Worm (Caenorhabditis elegans): ENCODE measurements around the gene Y44A6D.5.

Y44A6D.5 gene

ce11 chrV:20785050-20785847 is 17.6 kb downstream of the Y44A6D.5 start:
- TF ChIP-seq klf-2 (GFP tag; conservative IDR thresholded peaks at IDR 0.05) (no peak), ref-1 (GFP tag; conservative IDR thresholded peaks at IDR 0.05) (no peak), ztf-29 (GFP tag; IDR thresholded peaks at IDR 0.05) (no peak), tab-1 (GFP tag; IDR thresholded peaks at IDR 0.05) (no peak), cog-1 (tag; optimal IDR thresholded peaks at IDR 0.05) (no peak), ztf-23 (GFP tag; IDR thresholded peaks at IDR 0.05) (no peak), T22C8.4 (GFP tag; IDR thresholded peaks at IDR 0.05) (no peak), med-1 (GFP tag; optimal IDR thresholded peaks at IDR 0.05; ENCODE audit: insufficient read depth) (no peak), flt-1 (GFP tag; IDR thresholded peaks at IDR 0.05) (no peak)

DNA sequence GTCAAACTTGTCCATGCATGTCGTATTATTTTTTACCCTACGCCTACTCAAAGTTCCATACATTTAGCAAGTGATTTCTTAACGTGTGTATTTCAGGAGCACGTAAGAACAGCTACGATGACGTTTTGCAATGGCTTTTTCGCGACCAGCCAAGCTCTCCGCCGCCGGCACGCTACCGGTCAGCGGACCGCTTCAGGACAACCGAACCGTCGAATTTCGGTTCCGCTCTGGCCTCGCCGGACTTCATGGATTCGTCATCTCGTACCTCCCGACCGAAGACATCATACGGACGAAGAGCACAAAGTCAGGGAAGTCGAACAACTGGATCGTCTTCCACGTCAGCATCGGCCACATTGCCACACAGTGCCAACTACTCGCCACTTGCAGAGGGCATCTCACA is 19.2 kb downstream of the Y44A6D.5 start:
- TF ChIP-seq cog-1 (tag; optimal IDR thresholded peaks at IDR 0.05) (no peak), ref-1 (GFP tag; conservative IDR thresholded peaks at IDR 0.05) (no peak), med-1 (GFP tag; optimal IDR thresholded peaks at IDR 0.05; ENCODE audit: insufficient read depth) (no peak)

ce11 chrV:20782188-20782587 is 20.6 kb downstream of the Y44A6D.5 start:
- TF ChIP-seq ztf-23 (GFP tag; IDR thresholded peaks at IDR 0.05) (no peak), flt-1 (GFP tag; IDR thresholded peaks at IDR 0.05) (no peak), T22C8.4 (GFP tag; IDR thresholded peaks at IDR 0.05) (no peak), cog-1 (tag; optimal IDR thresholded peaks at IDR 0.05) (no peak), klf-2 (GFP tag; conservative IDR thresholded peaks at IDR 0.05) (no peak), ztf-29 (GFP tag; IDR thresholded peaks at IDR 0.05) (no peak), ref-1 (GFP tag; conservative IDR thresholded peaks at IDR 0.05) (no peak), med-1 (GFP tag; optimal IDR thresholded peaks at IDR 0.05; ENCODE audit: insufficient read depth) (no peak), tab-1 (GFP tag; IDR thresholded peaks at IDR 0.05) (no peak)

ce11 chrV:20781346-20781952 is 21.4 kb downstream of the Y44A6D.5 start:
- TF ChIP-seq flt-1 (GFP tag; IDR thresholded peaks at IDR 0.05): no peak
- TF ChIP-seq cog-1 (tag; optimal IDR thresholded peaks at IDR 0.05): no peak
- no peak for TF ChIP-seq med-1 (GFP tag; optimal IDR thresholded peaks at IDR 0.05; ENCODE audit: insufficient read depth)
- TF ChIP-seq ztf-29 (GFP tag; IDR thresholded peaks at IDR 0.05): no peak
- TF ChIP-seq ref-1 (GFP tag; conservative IDR thresholded peaks at IDR 0.05): no peak
- no peak for TF ChIP-seq T22C8.4 (GFP tag; IDR thresholded peaks at IDR 0.05)

DNA sequence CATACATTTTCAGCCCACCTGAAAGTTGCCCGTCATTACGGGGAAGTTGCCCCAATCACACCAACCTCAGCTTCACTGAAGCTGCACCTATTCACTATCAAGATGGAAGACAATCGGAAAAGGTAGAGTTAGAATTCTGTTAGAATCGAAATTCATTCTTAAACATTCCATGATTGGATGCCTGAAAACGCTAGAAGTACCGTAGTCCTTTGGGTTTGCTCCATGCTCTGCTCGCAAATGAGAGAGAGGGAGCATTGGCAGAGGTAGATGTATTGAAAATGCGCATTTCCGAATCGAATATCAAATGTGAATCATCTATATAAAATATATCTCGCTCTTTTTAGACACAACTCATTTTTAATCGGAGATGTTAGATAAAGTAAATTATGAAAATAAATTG is 22.4 kb downstream of the Y44A6D.5 start, which contains the start of gene hif-1:
TSS of gene hif-1 (plus strand) at position 8 of the 400 bp plus-strand sequence.
- TF ChIP-seq flt-1 (GFP tag; IDR thresholded peaks at IDR 0.05) (no peak), ztf-23 (GFP tag; IDR thresholded peaks at IDR 0.05) (no peak), T22C8.4 (GFP tag; IDR thresholded peaks at IDR 0.05) (no peak), ztf-29 (GFP tag; IDR thresholded peaks at IDR 0.05) (no peak), tab-1 (GFP tag; IDR thresholded peaks at IDR 0.05) (no peak), cog-1 (tag; optimal IDR thresholded peaks at IDR 0.05) (no peak), ref-1 (GFP tag; conservative IDR thresholded peaks at IDR 0.05) (no peak), klf-2 (GFP tag; conservative IDR thresholded peaks at IDR 0.05) (no peak), med-1 (GFP tag; optimal IDR thresholded peaks at IDR 0.05; ENCODE audit: insufficient read depth) (no peak)

- TF ChIP-seq ztf-23 (GFP tag; IDR thresholded peaks at IDR 0.05): no peak
- no peak for TF ChIP-seq tab-1 (GFP tag; IDR thresholded peaks at IDR 0.05)
- no peak for TF ChIP-seq ref-1 (GFP tag; conservative IDR thresholded peaks at IDR 0.05)
- TF ChIP-seq ztf-29 (GFP tag; IDR thresholded peaks at IDR 0.05): no peak
- no peak for TF ChIP-seq T22C8.4 (GFP tag; IDR thresholded peaks at IDR 0.05)
- TF ChIP-seq flt-1 (GFP tag; IDR thresholded peaks at IDR 0.05): no peak
- no peak for TF ChIP-seq klf-2 (GFP tag; conservative IDR thresholded peaks at IDR 0.05)
- no peak for TF ChIP-seq med-1 (GFP tag; optimal IDR thresholded peaks at IDR 0.05; ENCODE audit: insufficient read depth)
- TF ChIP-seq cog-1 (tag; optimal IDR thresholded peaks at IDR 0.05): no peak
Observed at ce11 chrV:20779707-20780346, 23.0 kb downstream of the Y44A6D.5 start.

DNA sequence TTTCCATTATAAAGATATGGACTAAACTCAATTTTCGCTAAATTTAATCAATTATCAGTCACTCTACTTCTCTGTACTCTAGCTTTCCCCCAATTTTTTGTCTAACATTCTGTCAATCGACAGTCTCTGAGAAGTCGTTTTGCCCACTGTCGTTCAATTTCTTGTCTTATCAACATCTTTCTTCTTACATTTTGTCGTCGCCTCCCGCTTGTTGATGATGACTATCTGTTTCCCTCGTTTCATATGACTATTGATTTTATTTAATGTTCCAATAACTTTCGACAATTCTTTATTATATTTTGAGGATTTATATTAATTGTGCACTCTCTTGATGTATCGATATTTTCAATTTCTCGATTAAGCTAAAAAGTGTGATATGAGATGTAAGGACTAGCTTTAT is 23.9 kb downstream of the Y44A6D.5 start:
- TF ChIP-seq cog-1 (tag; optimal IDR thresholded peaks at IDR 0.05) (no peak), flt-1 (GFP tag; IDR thresholded peaks at IDR 0.05) (no peak), klf-2 (GFP tag; conservative IDR thresholded peaks at IDR 0.05) (no peak), med-1 (GFP tag; optimal IDR thresholded peaks at IDR 0.05; ENCODE audit: insufficient read depth) (no peak), ztf-29 (GFP tag; IDR thresholded peaks at IDR 0.05) (no peak), T22C8.4 (GFP tag; IDR thresholded peaks at IDR 0.05) (no peak), ztf-23 (GFP tag; IDR thresholded peaks at IDR 0.05) (no peak), ref-1 (GFP tag; conservative IDR thresholded peaks at IDR 0.05) (no peak)

DNA sequence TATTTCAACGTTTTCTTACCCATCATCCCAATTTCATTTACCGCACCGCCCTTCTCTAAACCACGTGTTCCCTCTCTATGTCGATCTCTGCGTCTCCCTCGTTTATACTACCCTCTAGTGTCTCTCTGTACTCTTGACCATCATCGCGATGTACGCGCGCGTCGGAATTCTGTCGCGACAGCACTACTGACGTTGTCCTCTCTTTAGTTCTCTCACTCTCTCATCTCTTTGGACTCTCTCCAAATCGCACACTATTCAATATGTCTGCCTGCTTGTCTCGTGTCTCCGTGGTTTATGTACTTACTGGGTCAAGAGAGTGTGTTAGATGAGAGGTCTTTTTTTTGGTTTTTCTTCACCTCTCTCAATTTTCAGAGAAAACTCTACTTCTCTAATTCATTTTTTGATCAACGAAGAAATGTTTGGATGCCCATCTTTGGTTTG is 24.5 kb downstream of the Y44A6D.5 start:
- TF ChIP-seq cog-1 (tag; optimal IDR thresholded peaks at IDR 0.05): peak; percentile 87
- TF ChIP-seq T22C8.4 (GFP tag; IDR thresholded peaks at IDR 0.05): no peak
- 0 out of 2 replicates have a peak, but pooled peaks have one; percentile 5 for TF ChIP-seq ztf-23 (GFP tag; IDR thresholded peaks at IDR 0.05)
- TF ChIP-seq flt-1 (GFP tag; IDR thresholded peaks at IDR 0.05): peak; percentile 51; the same call in 1 of the 2 replicates

ce11 chrV:20776761-20777160 is 26.0 kb downstream of the Y44A6D.5 start:
- TF ChIP-seq ref-1 (GFP tag; conservative IDR thresholded peaks at IDR 0.05): no peak
- TF ChIP-seq med-1 (GFP tag; optimal IDR thresholded peaks at IDR 0.05; ENCODE audit: insufficient read depth): no peak
- no peak for TF ChIP-seq ztf-29 (GFP tag; IDR thresholded peaks at IDR 0.05)
- TF ChIP-seq T22C8.4 (GFP tag; IDR thresholded peaks at IDR 0.05): no peak
- no peak for TF ChIP-seq flt-1 (GFP tag; IDR thresholded peaks at IDR 0.05)
- no peak for TF ChIP-seq cog-1 (tag; optimal IDR thresholded peaks at IDR 0.05)
- TF ChIP-seq tab-1 (GFP tag; IDR thresholded peaks at IDR 0.05): no peak
- no peak for TF ChIP-seq klf-2 (GFP tag; conservative IDR thresholded peaks at IDR 0.05)
- TF ChIP-seq ztf-23 (GFP tag; IDR thresholded peaks at IDR 0.05): no peak

All from whole organism, midembryonic.